Fruit fly (Drosophila melanogaster) whole organism, pupa: ENCODE results near the gene Or88a.

ENCODE experiments used
- CG13204 ChIP-seq: fragments of 200-800 bp; sonication (Bioruptor generic); optimal IDR thresholded peaks from 2 replicates; lab custom pipeline; 2018; ENCODE audit warnings: missing biosample characterization, mild to moderate bottlenecking, missing genetic modification characterization, moderate library complexity
- CG34367 ChIP-seq: fragments of 200-800 bp; sonication (Bioruptor generic); optimal IDR thresholded peaks from 2 replicates; lab custom pipeline; 2018; ENCODE audit warnings: missing biosample characterization, mild to moderate bottlenecking, missing genetic modification characterization
- CG8301 ChIP-seq: fragments of 200-800 bp; sonication (Bioruptor generic); optimal IDR thresholded peaks from 2 replicates; lab custom pipeline; 2018; ENCODE audit warnings: missing biosample characterization, mild to moderate bottlenecking, missing genetic modification characterization
- CG9948 ChIP-seq: fragments of 200-800 bp; sonication (Bioruptor generic); optimal IDR thresholded peaks from 2 replicates; lab custom pipeline; 2018; ENCODE audit warnings: missing biosample characterization, mild to moderate bottlenecking, missing genetic modification characterization, moderate library complexity
- D1 ChIP-seq: fragments of 200-800 bp; sonication (Bioruptor generic); optimal IDR thresholded peaks from 2 replicates; lab custom pipeline; 2018; ENCODE audit warnings: missing biosample characterization, mild to moderate bottlenecking, missing genetic modification characterization, moderate library complexity
- EcR ChIP-seq: fragments of 200-800 bp; sonication (Bioruptor generic); optimal IDR thresholded peaks from 3 replicates; lab custom pipeline; 2019; ENCODE audit warnings: missing biosample characterization, missing genetic modification characterization, mild to moderate bottlenecking, moderate library complexity, missing genetic modification reagents
- Ets98B ChIP-seq: fragments of 200-800 bp; sonication (Bioruptor generic); IDR thresholded peaks from 2 replicates; pipeline ENCODE4 v1.3.6; 2022; ENCODE audit warnings: missing biosample characterization, missing genetic modification characterization

DNA sequence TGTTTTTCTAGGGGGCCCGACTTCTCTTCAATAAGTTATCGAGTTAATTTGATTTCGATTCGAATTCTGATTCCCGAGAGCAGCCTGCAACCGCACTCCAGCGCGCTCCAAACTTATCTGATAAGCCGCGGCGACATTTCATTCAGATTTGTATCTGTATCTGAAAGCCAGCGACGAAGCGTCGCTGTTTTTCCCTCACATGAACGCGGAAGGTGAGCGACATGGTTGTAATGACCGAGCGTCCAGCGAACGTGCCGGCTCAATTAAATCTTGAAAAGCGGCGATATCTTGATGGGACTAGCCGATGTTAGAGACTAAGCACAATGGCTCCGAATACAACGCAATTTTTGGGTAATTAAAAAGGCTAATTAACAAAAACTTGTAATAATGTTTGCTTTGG, 6.2 kb upstream of the Or88a start, which contains the start of gene PK1-R:
- TF ChIP-seq CG34367: no peak
- no peak for TF ChIP-seq EcR
- TF ChIP-seq CG13204 (GFP tag; lab: Kevin White, UChicago): no peak
- TF ChIP-seq CG8301: no peak
- TF ChIP-seq CG9948 (tag; lab: Kevin White, UChicago): no peak
- no peak for TF ChIP-seq D1 (tag; lab: Kevin White, UChicago)
- no peak for TF ChIP-seq Ets98B
